Fruit fly (Drosophila melanogaster): ENCODE measurements around the gene prage.

The prage gene

dm6 chrX:1824610-1824948, 51.1 kb downstream of the prage start (continued):
- TF ChIP-seq Ptx1 (GFP tag; IDR thresholded peaks at IDR 0.05) (peak; percentile 59), CG11398 (GFP tag; optimal IDR thresholded peaks at IDR 0.05) (no peak), CG14860 (GFP tag; IDR thresholded peaks at IDR 0.05; ENCODE audit: partially characterized antibody) (no peak), dati (GFP tag; IDR thresholded peaks at IDR 0.05) (no peak), CG6272 (GFP tag; IDR thresholded peaks at IDR 0.05) (no peak), CG16815 (GFP tag; optimal IDR thresholded peaks at IDR 0.05) (no peak), HmgZ (tag; optimal IDR thresholded peaks at IDR 0.05) (no peak), CG9876 (GFP tag; optimal IDR thresholded peaks at IDR 0.05) (no peak), NC2β (GFP tag; optimal IDR thresholded peaks at IDR 0.05) (no peak), sc (optimal IDR thresholded peaks at IDR 0.05) (no peak), sc (GFP tag; optimal IDR thresholded peaks at IDR 0.05) (no peak), oc (tag; optimal IDR thresholded peaks at IDR 0.05) (no peak), Optix (GFP tag; IDR thresholded peaks at IDR 0.05) (0 out of 3 replicates have a peak, but pooled peaks have one; percentile 39), lab (GFP tag; optimal IDR thresholded peaks at IDR 0.05) (peak; percentile 4), gcm2 (GFP tag; optimal IDR thresholded peaks at IDR 0.05) (no peak), croc (GFP tag; conservative IDR thresholded peaks at IDR 0.05) (no peak), CG7786 (GFP tag; optimal IDR thresholded peaks at IDR 0.05) (no peak), row (GFP tag; IDR thresholded peaks at IDR 0.05) (peak; percentile 76), CG12104 (GFP tag; optimal IDR thresholded peaks at IDR 0.05) (no peak), CG1603 (tag; optimal IDR thresholded peaks at IDR 0.05) (peak; percentile 37), lbe (GFP tag; optimal IDR thresholded peaks at IDR 0.05) (peak; percentile 43), dan (GFP tag; IDR thresholded peaks at IDR 0.05) (no peak), CG30431 (GFP tag; optimal IDR thresholded peaks at IDR 0.05) (no peak), Sry-β (GFP tag; optimal IDR thresholded peaks at IDR 0.05) (no peak), grau (tag; optimal IDR thresholded peaks at IDR 0.05) (no peak), CG17385 (GFP tag; optimal IDR thresholded peaks at IDR 0.05) (no peak), CHES-1-like (GFP tag; optimal IDR thresholded peaks at IDR 0.05) (peak; percentile 16), CG17568 (GFP tag; optimal IDR thresholded peaks at IDR 0.05) (no peak), Hand (GFP tag; optimal IDR thresholded peaks at IDR 0.05) (no peak), Meics (GFP tag; optimal IDR thresholded peaks at IDR 0.05) (no peak), Camta (GFP tag; optimal IDR thresholded peaks at IDR 0.05) (no peak), C15 (GFP tag; IDR thresholded peaks at IDR 0.05) (no peak), bsh (GFP tag; optimal IDR thresholded peaks at IDR 0.05) (peak in 1 of 2 experiments; percentile 31), CG2116 (GFP tag; optimal IDR thresholded peaks at IDR 0.05) (no peak), Hr78 (GFP tag; optimal IDR thresholded peaks at IDR 0.05) (peak in 1 of 2 experiments; percentile 45), corto (GFP tag; optimal IDR thresholded peaks at IDR 0.05) (no peak), CG6791 (GFP tag; IDR thresholded peaks at IDR 0.05; ENCODE audit: partially characterized antibody) (no peak), chm (GFP tag; IDR thresholded peaks at IDR 0.05) (no peak), aop (GFP tag; IDR thresholded peaks at IDR 0.05) (no peak), disco-r (GFP tag; optimal IDR thresholded peaks at IDR 0.05) (no peak), CG3163 (GFP tag; optimal IDR thresholded peaks at IDR 0.05) (no peak), Dip3 (GFP tag; optimal IDR thresholded peaks at IDR 0.05) (no peak), ci (GFP tag; IDR thresholded peaks at IDR 0.05) (no peak), GATAe (GFP tag; conservative IDR thresholded peaks at IDR 0.05) (no peak), ash1 (GFP tag; optimal IDR thresholded peaks at IDR 0.05) (no peak), CG2120 (GFP tag; optimal IDR thresholded peaks at IDR 0.05) (peak; percentile 28), CG18619 (GFP tag; optimal IDR thresholded peaks at IDR 0.05) (no peak), gt (GFP tag; IDR thresholded peaks at IDR 0.05) (no peak), CG3407 (GFP tag; optimal IDR thresholded peaks at IDR 0.05) (no peak), D (optimal IDR thresholded peaks at IDR 0.05) (no peak), D (GFP tag; optimal IDR thresholded peaks at IDR 0.05) (no peak), en (GFP tag; optimal IDR thresholded peaks at IDR 0.05) (no peak), zf30C (GFP tag; optimal IDR thresholded peaks at IDR 0.05) (no peak)

Measured in whole organism, embryonic.